Worm (Caenorhabditis elegans): ENCODE data around the gene C25D7.10.

C25D7.10 gene

DNA sequence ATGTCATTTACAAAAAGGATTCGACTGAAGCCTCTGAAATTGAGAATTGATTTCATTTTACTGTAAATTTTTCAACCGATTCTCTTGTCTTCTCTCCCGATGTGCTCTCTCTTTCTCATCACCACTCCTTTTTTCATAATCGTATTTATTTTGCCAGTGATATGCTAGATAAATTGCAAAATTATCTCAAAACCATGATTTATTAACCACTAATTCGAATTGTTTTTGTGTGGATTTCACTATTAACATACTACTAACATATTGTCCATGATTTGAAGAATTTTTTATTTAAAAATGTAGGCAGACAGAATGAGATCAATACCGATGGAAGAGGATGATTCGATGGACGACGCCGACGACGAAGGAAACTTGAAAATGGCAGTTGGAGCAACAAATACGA, at the start of gene C25D7.10:
Gene C25D7.10, plus strand, starts transcription at position 301 of the 400 bp plus-strand sequence.
- TF ChIP-seq egrh-3 (GFP tag; IDR thresholded peaks at IDR 0.05): no peak
- TF ChIP-seq cebp-2 (GFP tag; IDR thresholded peaks at IDR 0.05): 0 out of 2 replicates have a peak, but pooled peaks have one; percentile 65
- TF ChIP-seq madf-6 (GFP tag; IDR thresholded peaks at IDR 0.05): 0 out of 2 replicates have a peak, but pooled peaks have one; percentile 23

DNA sequence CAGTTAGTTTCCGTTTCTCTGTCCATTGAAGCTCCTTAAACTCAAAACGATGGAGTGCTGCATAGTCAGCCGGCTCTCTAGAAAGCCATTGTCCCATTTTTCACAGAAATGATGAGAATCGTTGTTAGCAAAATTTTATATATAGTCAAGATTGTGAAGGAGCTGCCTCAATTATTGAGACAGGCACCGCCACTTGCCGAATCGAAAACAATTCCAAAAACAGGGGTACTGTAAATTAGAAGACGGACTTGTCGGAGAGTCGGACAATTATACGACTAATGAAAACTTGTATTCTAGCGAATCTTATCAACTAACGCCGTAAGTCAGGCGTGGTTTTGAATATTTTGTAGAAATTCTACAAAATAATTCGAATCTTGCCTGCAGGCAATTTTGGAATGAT, 47.0 kb upstream of the C25D7.10 start, which contains the start of gene F14H8.2:
Gene F14H8.2, minus strand, starts transcription at position 101 of the 400 bp plus-strand sequence.
- no peak for TF ChIP-seq F52B5.7 (tag; optimal IDR thresholded peaks at IDR 0.05)
- TF ChIP-seq Y95B8A.8 (GFP tag; IDR thresholded peaks at IDR 0.05): no peak
- no peak for TF ChIP-seq nfya-1 (tag; optimal IDR thresholded peaks at IDR 0.05; ENCODE audit: borderline replicate concordance, insufficient read depth)
- no peak for TF ChIP-seq Y53F4B.3 (GFP tag; IDR thresholded peaks at IDR 0.05)
- no peak for TF ChIP-seq egrh-3 (GFP tag; IDR thresholded peaks at IDR 0.05)

- TF ChIP-seq T07F8.4 (tag; optimal IDR thresholded peaks at IDR 0.05): no peak
- TF ChIP-seq ceh-79 (tag; optimal IDR thresholded peaks at IDR 0.05): no peak
- no peak for TF ChIP-seq ztf-18 (tag; optimal IDR thresholded peaks at IDR 0.05)
- no peak for TF ChIP-seq sdz-38 (tag; optimal IDR thresholded peaks at IDR 0.05)
- TF ChIP-seq C17E4.6 (GFP tag; IDR thresholded peaks at IDR 0.05): no peak
- TF ChIP-seq D2030.7 (GFP tag; IDR thresholded peaks at IDR 0.05): no peak
Observed at ce11 chrV:15020732-15021131, 46.5 kb upstream of the C25D7.10 start, which contains the start of gene F14H8.5. Gene F14H8.5 (plus strand): TSS chrV:15021032.

DNA sequence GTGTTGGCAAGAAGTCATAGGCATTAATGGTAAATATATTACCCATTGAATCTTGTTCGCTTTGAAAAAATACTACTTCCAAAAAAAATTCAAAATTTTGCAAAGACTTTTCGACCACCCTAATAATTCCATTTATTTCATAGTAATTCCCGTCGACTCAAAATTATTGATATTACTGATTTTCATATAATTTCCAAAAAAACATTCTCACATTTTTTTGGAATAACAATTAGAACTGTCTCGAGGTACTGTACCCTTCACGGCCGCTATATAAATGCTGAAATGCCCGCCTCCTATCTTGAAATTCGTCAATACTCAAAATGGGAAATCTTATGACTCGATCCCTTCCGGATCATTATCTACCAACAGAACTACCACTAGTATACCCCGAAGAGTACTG, 43.7 kb upstream of the C25D7.10 start, which contains the start of gene F14H8.4:
Gene F14H8.4, plus strand, starts transcription at position 301 of the 400 bp plus-strand sequence.
- TF ChIP-seq efl-1 (GFP tag; optimal IDR thresholded peaks at IDR 0.05) (no peak), zim-3 (tag; optimal IDR thresholded peaks at IDR 0.05) (no peak), dpl-1 (GFP tag; optimal IDR thresholded peaks at IDR 0.05) (no peak), egl-44 (GFP tag; IDR thresholded peaks at IDR 0.05) (no peak), rpc-1 (optimal IDR thresholded peaks at IDR 0.05) (no peak), rpc-1 (tag; optimal IDR thresholded peaks at IDR 0.05) (no peak), K12H6.12 (tag; optimal IDR thresholded peaks at IDR 0.05) (no peak), ztf-26 (tag; optimal IDR thresholded peaks at IDR 0.05) (no peak), egl-18 (GFP tag; IDR thresholded peaks at IDR 0.05) (no peak), nfyb-1 (GFP tag; IDR thresholded peaks at IDR 0.05) (no peak), mes-4 (tag; optimal IDR thresholded peaks at IDR 0.05) (no peak), F33H1.4 (GFP tag; IDR thresholded peaks at IDR 0.05) (no peak), chd-7 (tag; optimal IDR thresholded peaks at IDR 0.05) (no peak), gei-17 (GFP tag; optimal IDR thresholded peaks at IDR 0.05) (no peak), ceh-79 (tag; optimal IDR thresholded peaks at IDR 0.05) (no peak), ceh-40 (GFP tag; IDR thresholded peaks at IDR 0.05) (no peak), cebp-1 (GFP tag; IDR thresholded peaks at IDR 0.05) (no peak), cebp-1 (tag; optimal IDR thresholded peaks at IDR 0.05) (no peak), Y79H2A.3 (GFP tag; conservative IDR thresholded peaks at IDR 0.05) (no peak), nhr-179 (tag; optimal IDR thresholded peaks at IDR 0.05) (no peak), hlh-26 (GFP tag; conservative IDR thresholded peaks at IDR 0.05) (no peak)

DNA sequence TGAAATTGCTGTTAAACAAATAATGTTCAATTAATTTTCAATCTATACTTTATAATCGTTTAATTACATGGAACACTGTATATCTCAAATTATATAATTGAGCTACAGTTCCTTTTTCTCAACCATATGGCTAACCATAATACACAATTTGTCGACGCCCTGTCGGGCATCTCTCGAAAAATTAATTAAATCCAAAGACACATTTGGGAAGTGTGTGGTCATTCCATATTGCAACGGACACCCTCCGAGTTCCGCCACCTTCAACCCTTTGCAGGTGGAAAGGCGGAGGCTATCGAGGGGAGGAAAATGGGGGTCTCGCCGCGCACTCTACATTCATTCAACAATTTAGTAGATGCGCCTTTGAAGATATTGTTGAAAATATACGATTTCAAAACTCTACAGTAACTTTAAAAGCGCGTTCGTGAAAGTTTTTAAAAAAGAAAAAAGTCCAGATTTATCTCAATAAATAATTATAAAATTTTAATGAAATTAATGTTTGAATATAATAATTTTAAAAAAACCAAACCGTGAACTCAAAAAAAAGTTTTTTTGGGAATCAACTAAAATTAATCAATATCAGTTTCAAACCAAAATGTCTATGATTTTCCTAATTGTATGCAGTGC, 38.3 kb upstream of the C25D7.10 start, which contains the start of gene F14H8.8:
Gene F14H8.8, plus strand, starts transcription at position 574 of the 624 bp plus-strand sequence.
- TF ChIP-seq ekl-4 (GFP tag; IDR thresholded peaks at IDR 0.05) (peak; percentile 77; the same call in 1 of the 2 replicates), snpc-4 (GFP tag; optimal IDR thresholded peaks at IDR 0.05) (peak; percentile 96), snpc-4 (tag; optimal IDR thresholded peaks at IDR 0.05) (peak; percentile 87 to 98 (median 96)), rpc-1 (optimal IDR thresholded peaks at IDR 0.05) (no peak), rpc-1 (tag; optimal IDR thresholded peaks at IDR 0.05) (peak; percentile 13), attf-6 (GFP tag; IDR thresholded peaks at IDR 0.05) (peak; percentile 72), pbrm-1 (GFP tag; IDR thresholded peaks at IDR 0.05) (peak; percentile 86), Y53G8AR.9 (GFP tag; conservative IDR thresholded peaks at IDR 0.05) (peak; percentile 59; the same call in 1 of the 2 replicates), mcd-1 (GFP tag; IDR thresholded peaks at IDR 0.05) (peak; percentile 72), C17E4.6 (GFP tag; IDR thresholded peaks at IDR 0.05) (no peak), rcor-1 (GFP tag; IDR thresholded peaks at IDR 0.05) (peak; percentile 80), snpc-1.3 (tag; optimal IDR thresholded peaks at IDR 0.05; ENCODE audit: insufficient read depth) (peak; percentile 93), F49E8.2 (tag; optimal IDR thresholded peaks at IDR 0.05; ENCODE audit: insufficient read depth) (peak; percentile 64)

All from whole organism, young adult.